Fruit fly (Drosophila melanogaster): ENCODE measurements around the gene CG12012.

DNA sequence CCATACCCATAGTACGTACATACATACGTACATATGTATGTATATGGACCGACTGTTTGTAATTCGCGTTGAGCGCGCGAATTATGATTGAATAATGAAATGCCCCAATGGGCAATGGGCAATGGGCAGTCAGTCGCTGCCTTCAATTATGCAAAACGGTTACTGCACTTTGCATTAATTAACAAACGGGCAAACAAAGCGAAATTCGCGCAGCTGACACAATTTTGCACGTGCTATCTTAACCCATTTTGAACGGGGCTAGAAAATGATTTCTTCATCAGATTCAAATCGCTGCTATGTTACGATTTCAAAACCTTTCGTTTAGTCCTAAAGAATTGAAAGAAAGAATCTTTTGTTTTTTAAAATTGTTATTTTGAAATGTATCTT, 23.4 kb downstream of the CG12012 start:
- TF ChIP-seq CTCF (optimal IDR thresholded peaks at IDR 0.05) (no peak), CG8478 (optimal IDR thresholded peaks at IDR 0.05) (no peak)

Data from S2 (cell line).